Fruit fly (Drosophila melanogaster) whole organism, pupa: ENCODE results near the gene jvl.

Source experiments
- CG10348 ChIP-seq: fragments of 200-800 bp; sonication (Bioruptor generic); IDR thresholded peaks from 2 replicates; pipeline ENCODE4 v1.3.6; 2022; ENCODE audit warnings: missing biosample characterization, missing genetic modification characterization
- CG12605 ChIP-seq: fragments of 200-800 bp; sonication (Bioruptor generic); IDR thresholded peaks from 2 replicates; pipeline ENCODE4 v1.3.6; 2022; ENCODE audit warnings: missing biosample characterization, missing genetic modification characterization
- CG14655 ChIP-seq: fragments of 200-800 bp; sonication (Bioruptor generic); optimal IDR thresholded peaks from 3 replicates; lab custom pipeline; 2017; ENCODE audit warnings: mild to moderate bottlenecking, missing biosample characterization, missing genetic modification reagents, missing genetic modification characterization

- TF ChIP-seq CG10348 (GFP tag; lab: Robert Waterston, UW) (no peak), CG12605 (no peak), CG14655 (no peak)
These were observed 6.5 kb downstream of the jvl start for dm6 chr3R:14747915-14748314.
